7 worm cellular contexts compared by ENCODE assay signal in genomic region chrII:5933133-5933532, ce11.
TF ChIP-seq lines count a peak whose summit lies in the region.

No protein-coding gene starts in this region.

TF ChIP-seq in whole organism, L1 larva, 84 proteins besides CTCF, POLR2A, EP300 and RAD21:
- TF ChIP-seq blmp-1 (tag; optimal IDR thresholded peaks at IDR 0.05; lab: Kevin White, UChicago) (no peak), vab-15 (tag; optimal IDR thresholded peaks at IDR 0.05; lab: Kevin White, UChicago) (no peak), efl-1 (optimal IDR thresholded peaks at IDR 0.05; lab: Kevin White, UChicago) (no peak), efl-1 (GFP tag; optimal IDR thresholded peaks at IDR 0.05 in 1 of 2; lab: Kevin White, UChicago) (peak in 1 of 2 experiments; percentile 10), nhr-85 (tag; lab: Kevin White, UChicago) (peak; percentile 70)

TF ChIP-seq in whole organism, L4 larva, 104 proteins besides CTCF, POLR2A, EP300 and RAD21:
- TF ChIP-seq egl-43 (GFP tag; IDR thresholded peaks at IDR 0.05; lab: Robert Waterston, UW) (0 out of 2 replicates have a peak, but pooled peaks have one; percentile 7), unc-62 (GFP tag; optimal IDR thresholded peaks at IDR 0.05 in 1 of 2; lab: Kevin White, UChicago) (peak in 1 of 2 experiments; percentile 46), unc-62 (tag; optimal IDR thresholded peaks at IDR 0.05; lab: Kevin White, UChicago) (no peak), F26F4.8 (GFP tag; conservative IDR thresholded peaks at IDR 0.05; lab: Robert Waterston, UW) (0 out of 2 replicates have a peak, but pooled peaks have one; percentile 52), aha-1 (tag; lab: Kevin White, UChicago) (peak; percentile 92), lin-38 (GFP tag; IDR thresholded peaks at IDR 0.05; lab: Robert Waterston, UW) (no peak), nhr-42 (GFP tag; IDR thresholded peaks at IDR 0.05; lab: Robert Waterston, UW) (peak; percentile 55; the same call in 1 of the 2 replicates)

TF ChIP-seq in whole organism, early embryonic, 17 proteins besides CTCF, POLR2A, EP300 and RAD21:
- no peak for TF ChIP-seq sea-1 (GFP tag; conservative IDR thresholded peaks at IDR 0.05; lab: Robert Waterston, UW)
- peak; percentile 50 for TF ChIP-seq hmg-4 (GFP tag; optimal IDR thresholded peaks at IDR 0.05; lab: Kevin White, UChicago)
- TF ChIP-seq ceh-36 (tag; optimal IDR thresholded peaks at IDR 0.05; lab: Kevin White, UChicago) = peak; percentile 24

TF ChIP-seq in whole organism, late embryonic, 69 proteins besides CTCF, POLR2A, EP300 and RAD21:
- TF ChIP-seq K09A11.1 (tag; optimal IDR thresholded peaks at IDR 0.05; lab: Kevin White, UChicago; ENCODE audit: insufficient read depth) (no peak), hlh-30 (tag; optimal IDR thresholded peaks at IDR 0.05; lab: Kevin White, UChicago; ENCODE audit: insufficient read depth) (no peak), unc-55 (GFP tag; optimal IDR thresholded peaks at IDR 0.05; lab: Kevin White, UChicago) (no peak), pax-1 (tag; optimal IDR thresholded peaks at IDR 0.05; lab: Kevin White, UChicago) (no peak), hlh-6 (tag; optimal IDR thresholded peaks at IDR 0.05; lab: Kevin White, UChicago) (peak; percentile 30), fkh-6 (tag; optimal IDR thresholded peaks at IDR 0.05; lab: Kevin White, UChicago) (peak; percentile 25), Y22D7AL.16 (tag; optimal IDR thresholded peaks at IDR 0.05; lab: Kevin White, UChicago) (no peak), gmeb-2 (tag; optimal IDR thresholded peaks at IDR 0.05; lab: Kevin White, UChicago) (no peak), sox-2 (GFP tag; IDR thresholded peaks at IDR 0.05; lab: Robert Waterston, UW) (no peak)

TF ChIP-seq in whole organism, midembryonic, 9 proteins besides CTCF, POLR2A, EP300 and RAD21:
- TF ChIP-seq ztf-29 (GFP tag; IDR thresholded peaks at IDR 0.05; lab: Robert Waterston, UW) = no peak
- TF ChIP-seq flt-1 (GFP tag; IDR thresholded peaks at IDR 0.05; lab: Robert Waterston, UW) = no peak
- TF ChIP-seq T22C8.4 (GFP tag; IDR thresholded peaks at IDR 0.05; lab: Robert Waterston, UW) = no peak
- TF ChIP-seq med-1 (GFP tag; optimal IDR thresholded peaks at IDR 0.05; lab: Kevin White, UChicago; ENCODE audit: insufficient read depth) = no peak
- no peak for TF ChIP-seq ref-1 (GFP tag; conservative IDR thresholded peaks at IDR 0.05; lab: Robert Waterston, UW)
- 0 out of 2 replicates have a peak, but pooled peaks have one; percentile 59 for TF ChIP-seq tab-1 (GFP tag; IDR thresholded peaks at IDR 0.05; lab: Robert Waterston, UW)
- 0 out of 2 replicates have a peak, but pooled peaks have one; percentile 36 for TF ChIP-seq klf-2 (GFP tag; conservative IDR thresholded peaks at IDR 0.05; lab: Robert Waterston, UW)
- TF ChIP-seq cog-1 (tag; optimal IDR thresholded peaks at IDR 0.05; lab: Kevin White, UChicago) = no peak
- 0 out of 2 replicates have a peak, but pooled peaks have one; percentile 38 for TF ChIP-seq ztf-23 (GFP tag; IDR thresholded peaks at IDR 0.05; lab: Robert Waterston, UW)

TF ChIP-seq in whole organism, mixed stage, embryonic, 35 proteins besides CTCF, POLR2A, EP300 and RAD21:
- peak; percentile 72 for TF ChIP-seq cnd-1 (tag; optimal IDR thresholded peaks at IDR 0.05; lab: Kevin White, UChicago)
- TF ChIP-seq lin-32 (GFP tag; optimal IDR thresholded peaks at IDR 0.05; lab: Kevin White, UChicago) = peak; percentile 63
- TF ChIP-seq mls-2 (tag; optimal IDR thresholded peaks at IDR 0.05; lab: Kevin White, UChicago) = peak; percentile 27
- TF ChIP-seq nhr-12 (tag; optimal IDR thresholded peaks at IDR 0.05; lab: Kevin White, UChicago) = no peak
- no peak for TF ChIP-seq flh-1 (GFP tag; optimal IDR thresholded peaks at IDR 0.05; lab: Kevin White, UChicago)
- no peak for TF ChIP-seq elt-1 (tag; optimal IDR thresholded peaks at IDR 0.05; lab: Kevin White, UChicago; ENCODE audit: borderline replicate concordance, insufficient read depth)
- TF ChIP-seq ces-1 (GFP tag; optimal IDR thresholded peaks at IDR 0.05; lab: Kevin White, UChicago) = no peak
- TF ChIP-seq elt-3 (tag; optimal IDR thresholded peaks at IDR 0.05; lab: Kevin White, UChicago) = no peak
- TF ChIP-seq nhr-76 (tag; optimal IDR thresholded peaks at IDR 0.05; lab: Kevin White, UChicago) = no peak
- TF ChIP-seq nhr-2 (tag; optimal IDR thresholded peaks at IDR 0.05; lab: Kevin White, UChicago) = peak; percentile 94
- no peak for TF ChIP-seq pha-4 (tag; optimal IDR thresholded peaks at IDR 0.05; lab: Kevin White, UChicago)
- no peak for TF ChIP-seq lsy-2 (tag; optimal IDR thresholded peaks at IDR 0.05; lab: Kevin White, UChicago)
- peak; percentile 24 for TF ChIP-seq sptf-1 (tag; optimal IDR thresholded peaks at IDR 0.05; lab: Kevin White, UChicago)

TF ChIP-seq in whole organism, young adult, 124 proteins besides CTCF, POLR2A, EP300 and RAD21:
- TF ChIP-seq chd-7 (tag; optimal IDR thresholded peaks at IDR 0.05; lab: Kevin White, UChicago) (peak; percentile 12), lin-35 (GFP tag; optimal IDR thresholded peaks at IDR 0.05; lab: Kevin White, UChicago) (no peak), dox-1 (GFP tag; IDR thresholded peaks at IDR 0.05; lab: Robert Waterston, UW) (0 out of 2 replicates have a peak, but pooled peaks have one; percentile 6), C17E4.6 (GFP tag; IDR thresholded peaks at IDR 0.05; lab: Robert Waterston, UW) (no peak)
